Fruit fly (Drosophila melanogaster) whole organism: ENCODE data around the gene CG7231.

ENCODE experiments used
- CG8478 ChIP-seq: fragments of >200 bp; optimal IDR thresholded peaks from 2 replicates; lab custom pipeline; 2018; ENCODE audit warnings: inconsistent platforms
- Dll ChIP-seq: fragments of >200 bp; optimal IDR thresholded peaks from 2 replicates; lab custom pipeline; 2017
- EcR ChIP-seq, 2 experiments: fragments of >200 bp; optimal IDR thresholded peaks; 2 replicates each; lab custom pipeline; 2017; ENCODE audit warnings: missing biosample characterization in 2 of 2, missing genetic modification characterization in 2 of 2, missing genetic modification reagents in 2 of 2
- pan ChIP-seq: fragments of >200 bp; optimal IDR thresholded peaks from 2 replicates; lab custom pipeline; 2017
- psq ChIP-seq: fragments of >200 bp; optimal IDR thresholded peaks from 2 replicates; lab custom pipeline; 2017
- usp ChIP-seq: fragments of >200 bp; optimal IDR thresholded peaks from 2 replicates; lab custom pipeline; 2017; ENCODE audit warnings: missing biosample characterization, missing genetic modification characterization, mixed read lengths

DNA sequence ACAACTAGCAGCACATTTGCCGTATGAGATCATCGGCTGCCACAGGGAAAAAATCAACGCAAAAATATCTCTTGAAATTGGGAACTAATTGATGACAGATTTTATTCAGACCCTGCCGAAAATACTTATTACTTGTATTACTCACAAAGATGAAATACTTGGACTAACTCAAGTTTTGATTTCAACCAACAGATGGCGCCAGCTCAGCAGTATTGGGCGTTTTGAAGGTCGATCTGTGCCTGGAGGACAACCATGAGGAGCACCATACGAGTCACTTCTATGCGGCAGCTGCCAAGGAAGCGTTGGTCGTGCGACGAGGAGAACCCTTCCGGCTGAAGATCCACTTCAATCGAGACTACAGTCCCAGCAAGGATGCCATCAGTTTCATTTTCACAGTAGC lies 40.6 kb downstream of the CG7231 start:
- TF ChIP-seq psq (lab: Kevin White, UChicago): no peak
- TF ChIP-seq pan (lab: Kevin White, UChicago): no peak
- no peak for TF ChIP-seq CG8478 (lab: Kevin White, UChicago)
- TF ChIP-seq EcR (GFP tag; optimal IDR thresholded peaks at IDR 0.05; lab: Kevin White, UChicago): no peak
- no peak for TF ChIP-seq usp
- TF ChIP-seq Dll (lab: Kevin White, UChicago): no peak
